Fruit fly (Drosophila melanogaster): Measurements from ENCODE around the gene CG10055.

DNA sequence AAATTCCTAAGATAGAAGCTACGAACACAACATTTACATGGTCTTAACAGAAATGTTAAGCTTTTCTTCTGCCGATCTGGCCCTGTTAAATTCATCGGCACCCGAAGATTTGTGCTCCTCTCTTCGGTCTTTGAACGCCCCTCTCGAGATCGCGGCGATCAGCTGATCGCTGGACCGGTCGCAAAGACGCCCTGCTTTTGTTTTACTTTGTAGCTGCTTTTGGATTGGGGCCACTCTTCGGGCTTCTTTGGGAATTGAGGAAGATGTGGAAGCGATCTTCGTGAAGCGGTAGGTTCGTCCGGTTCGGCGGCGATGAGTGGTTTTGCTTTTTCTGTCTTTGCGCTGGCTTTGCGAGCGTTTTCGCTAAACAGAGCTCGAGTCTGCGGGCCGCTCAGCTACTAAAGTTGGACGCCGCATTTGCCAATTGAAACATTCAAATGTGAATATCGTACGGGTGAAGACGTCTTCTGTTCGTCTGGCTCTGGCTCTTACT is 37.5 kb upstream of the CG10055 start, which contains the start of gene thw:
- TF ChIP-seq Pif1B (GFP tag; optimal IDR thresholded peaks at IDR 0.05) (no peak), rn (GFP tag; IDR thresholded peaks at IDR 0.05) (no peak), CG13204 (GFP tag; optimal IDR thresholded peaks at IDR 0.05) (peak; percentile 90), CG8301 (tag; optimal IDR thresholded peaks at IDR 0.05) (no peak)

All from whole organism, pupa.